Worm (Caenorhabditis elegans): Measurements from ENCODE around the gene wrt-10.

wrt-10 gene

DNA sequence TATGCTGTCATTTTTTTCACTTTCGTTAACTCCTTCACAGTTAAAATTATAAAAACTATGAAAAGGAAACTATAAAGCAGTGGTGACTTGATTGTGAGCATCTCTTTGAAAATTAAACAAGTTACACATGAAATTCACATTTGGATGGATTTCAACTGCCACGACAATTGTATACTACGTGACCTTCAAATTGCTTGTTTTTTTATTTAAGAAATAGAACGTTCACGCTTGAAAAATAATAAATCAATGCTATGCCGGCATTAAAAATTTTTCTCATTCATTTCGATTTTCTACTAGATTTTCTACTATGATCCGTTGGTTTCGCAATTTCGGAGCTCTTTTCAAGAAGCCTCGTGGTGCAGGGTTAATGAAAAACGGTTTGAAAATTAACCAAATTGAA, 8.9 kb downstream of the wrt-10 start, which contains the start of the genes ZK1290.7 and rnh-1.1:
ZK1290.7 (minus strand) TSS at position 101 of the 400 bp plus-strand sequence.
rnh-1.1 (plus strand) TSS at position 281 of the 400 bp plus-strand sequence.
- peak in 1 of 2 experiments; percentile 40 for TF ChIP-seq unc-62 (GFP tag; optimal IDR thresholded peaks at IDR 0.05 in 1 of 2)
- TF ChIP-seq unc-62 (tag; optimal IDR thresholded peaks at IDR 0.05) = no peak
- TF ChIP-seq F26F4.8 (GFP tag; conservative IDR thresholded peaks at IDR 0.05) = no peak
- no peak for TF ChIP-seq nhr-77 (tag; optimal IDR thresholded peaks at IDR 0.05)

DNA sequence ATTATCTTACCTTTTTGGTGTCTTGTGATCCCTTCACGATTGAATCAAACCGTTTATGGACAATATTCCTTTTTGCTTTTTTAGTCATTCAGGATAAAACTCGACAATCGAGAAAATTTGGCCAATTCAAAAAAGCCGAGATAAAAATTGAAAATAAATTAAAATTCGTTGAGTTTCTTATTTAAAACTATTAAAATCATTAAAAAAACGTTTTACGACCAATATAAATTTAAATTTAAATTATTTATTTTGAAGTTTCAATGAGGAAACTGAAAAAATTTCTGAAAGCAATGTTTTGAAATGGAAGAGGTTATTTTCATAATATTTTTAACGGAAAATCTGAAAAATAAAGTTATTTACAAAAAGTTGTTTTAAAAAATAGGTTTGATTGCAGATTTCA, 11.1 kb downstream of the wrt-10 start, which contains the start of gene ZK1290.15:
ZK1290.15 (plus strand) TSS at position 301 of the 400 bp plus-strand sequence.
- TF ChIP-seq ceh-20 (GFP tag; IDR thresholded peaks at IDR 0.05) (no peak), dmd-9 (GFP tag; IDR thresholded peaks at IDR 0.05) (no peak), lim-7 (GFP tag; IDR thresholded peaks at IDR 0.05) (no peak), vab-7 (GFP tag; IDR thresholded peaks at IDR 0.05) (no peak)

DNA sequence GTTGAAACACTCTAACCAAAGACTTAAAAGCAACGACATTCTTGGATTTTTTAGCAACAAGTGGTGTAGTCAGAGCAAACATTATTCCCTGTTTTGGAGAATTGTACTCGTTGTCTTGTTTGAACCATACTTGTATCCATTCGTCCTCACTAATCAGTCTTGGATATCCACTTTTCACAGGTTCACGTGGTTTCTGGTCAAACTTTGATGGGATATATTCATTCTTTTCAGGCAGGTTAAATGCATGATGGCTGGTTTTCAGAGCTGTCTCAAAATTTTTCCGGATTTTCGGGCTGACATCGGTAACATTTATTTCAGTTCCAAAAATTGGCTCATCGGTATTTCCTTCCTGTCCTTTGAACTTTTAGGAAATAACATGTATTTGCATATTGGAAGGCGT, 12.9 kb downstream of the wrt-10 start:
- TF ChIP-seq unc-39 (tag; optimal IDR thresholded peaks at IDR 0.05) (no peak), unc-62 (GFP tag; optimal IDR thresholded peaks at IDR 0.05 in 1 of 2) (peak in 1 of 2 experiments; percentile 95), unc-62 (tag; optimal IDR thresholded peaks at IDR 0.05) (no peak)

DNA sequence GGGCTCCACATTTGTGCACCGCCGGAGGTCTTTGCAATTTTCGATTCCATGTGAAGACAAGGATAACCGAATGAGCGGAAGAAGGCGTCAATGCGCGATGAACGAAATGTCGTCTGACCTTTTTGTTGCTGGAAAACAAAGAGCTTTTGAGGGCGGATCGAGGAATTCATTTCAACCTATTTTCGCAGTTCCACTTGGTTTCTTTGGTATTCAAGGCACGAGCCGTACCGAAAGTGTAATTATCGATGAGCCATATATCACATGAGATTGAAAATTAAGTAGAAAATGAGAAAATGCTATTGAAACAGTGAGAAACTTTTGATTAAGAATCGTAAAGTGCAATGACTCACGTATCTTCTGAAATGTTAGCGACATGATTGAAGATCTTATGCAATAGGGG, 15.1 kb downstream of the wrt-10 start, which contains the start of gene glb-9:
glb-9 (minus strand) TSS at position 101 of the 400 bp plus-strand sequence.
- TF ChIP-seq mxl-2 (GFP tag; conservative IDR thresholded peaks at IDR 0.05) (no peak), ceh-20 (GFP tag; IDR thresholded peaks at IDR 0.05) (no peak)

DNA sequence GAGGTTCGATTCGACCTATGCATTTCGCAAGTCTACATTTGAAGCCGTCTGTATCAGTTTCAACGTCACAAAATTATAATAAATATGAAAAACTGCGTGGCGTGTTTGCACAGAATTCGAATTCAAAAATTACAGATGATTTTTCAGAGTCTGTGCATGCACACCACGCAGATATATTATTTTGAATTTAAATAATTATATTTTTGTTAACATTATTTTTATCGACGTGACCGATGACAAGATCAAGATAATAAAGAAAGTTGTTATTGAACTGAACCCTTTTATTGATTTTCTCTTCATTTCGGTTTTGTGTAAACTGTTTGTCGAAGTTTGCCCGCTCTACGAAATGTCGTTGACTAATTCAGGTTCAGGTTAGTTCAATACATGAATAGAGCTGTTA, 29.4 kb downstream of the wrt-10 start, which contains the start of gene C28F5.1:
C28F5.1 (plus strand) TSS at position 301 of the 400 bp plus-strand sequence.
- no peak for TF ChIP-seq F26F4.8 (GFP tag; conservative IDR thresholded peaks at IDR 0.05)
- no peak for TF ChIP-seq F10B5.3 (tag; optimal IDR thresholded peaks at IDR 0.05)
- TF ChIP-seq mxl-2 (GFP tag; conservative IDR thresholded peaks at IDR 0.05) = no peak

DNA sequence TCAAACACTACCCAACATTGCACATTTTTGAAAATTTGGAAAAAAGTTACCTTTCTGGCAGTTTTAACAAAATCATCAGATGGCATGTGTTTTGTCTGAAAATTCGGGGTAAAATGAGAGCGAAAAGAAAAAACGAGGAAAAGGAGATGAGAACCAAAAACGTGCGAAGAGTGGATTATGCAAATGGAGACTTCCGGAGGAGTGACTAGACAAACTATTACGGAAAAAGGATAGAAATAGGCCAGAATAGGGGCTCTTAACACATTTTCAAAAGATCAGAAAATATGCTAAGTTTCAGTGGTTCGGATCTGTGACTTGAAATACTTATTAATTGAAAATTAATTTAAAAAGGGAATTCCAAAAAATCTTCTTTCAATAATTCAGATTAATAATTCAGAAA, 35.0 kb downstream of the wrt-10 start, which contains the start of gene srab-14:
srab-14 (minus strand) TSS at position 101 of the 400 bp plus-strand sequence.
- TF ChIP-seq ctbp-1 (GFP tag; IDR thresholded peaks at IDR 0.05) (no peak), daf-16 (GFP tag; optimal IDR thresholded peaks at IDR 0.05) (no peak), daf-16 (tag; optimal IDR thresholded peaks at IDR 0.05) (no peak), ceh-82 (tag; optimal IDR thresholded peaks at IDR 0.05) (no peak), lin-15B (tag; optimal IDR thresholded peaks at IDR 0.05) (no peak), lin-13 (GFP tag; optimal IDR thresholded peaks at IDR 0.05) (no peak), D1046.2 (GFP tag; IDR thresholded peaks at IDR 0.05) (no peak), mes-2 (tag; optimal IDR thresholded peaks at IDR 0.05; ENCODE audit: poor library complexity, severe bottlenecking) (no peak), daf-12 (tag; optimal IDR thresholded peaks at IDR 0.05) (no peak), F10B5.3 (tag; optimal IDR thresholded peaks at IDR 0.05) (no peak), dmd-8 (GFP tag; IDR thresholded peaks at IDR 0.05) (no peak)

DNA sequence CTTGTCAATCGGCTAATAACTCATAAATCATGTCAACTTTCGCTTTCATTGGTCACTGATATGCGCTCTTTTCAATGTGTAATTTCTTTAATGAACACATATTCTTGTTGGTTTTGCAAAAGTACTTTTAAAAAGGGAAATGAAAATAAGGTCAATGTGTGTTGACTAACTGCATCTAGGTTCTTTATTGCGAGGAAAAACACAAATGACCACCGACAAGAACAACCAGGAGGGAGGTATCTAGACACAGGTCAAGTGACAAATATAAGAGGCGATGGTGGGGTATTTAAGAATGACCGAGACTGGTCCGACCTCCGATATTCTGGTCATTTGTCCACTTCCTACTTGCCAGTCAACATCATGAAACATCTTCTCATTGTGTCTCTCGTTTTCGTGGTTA, 38.3 kb downstream of the wrt-10 start, which contains the start of gene spi-1:
spi-1 (plus strand) TSS at position 178 of the 400 bp plus-strand sequence.
- TF ChIP-seq nhr-76 (tag; optimal IDR thresholded peaks at IDR 0.05) (no peak), hlh-30 (tag; optimal IDR thresholded peaks at IDR 0.05; ENCODE audit: insufficient read depth) (peak; percentile 42), ces-1 (GFP tag; optimal IDR thresholded peaks at IDR 0.05) (no peak), unc-62 (GFP tag; optimal IDR thresholded peaks at IDR 0.05 in 1 of 2) (peak in 1 of 2 experiments; percentile 85), unc-62 (tag; optimal IDR thresholded peaks at IDR 0.05) (no peak)

DNA sequence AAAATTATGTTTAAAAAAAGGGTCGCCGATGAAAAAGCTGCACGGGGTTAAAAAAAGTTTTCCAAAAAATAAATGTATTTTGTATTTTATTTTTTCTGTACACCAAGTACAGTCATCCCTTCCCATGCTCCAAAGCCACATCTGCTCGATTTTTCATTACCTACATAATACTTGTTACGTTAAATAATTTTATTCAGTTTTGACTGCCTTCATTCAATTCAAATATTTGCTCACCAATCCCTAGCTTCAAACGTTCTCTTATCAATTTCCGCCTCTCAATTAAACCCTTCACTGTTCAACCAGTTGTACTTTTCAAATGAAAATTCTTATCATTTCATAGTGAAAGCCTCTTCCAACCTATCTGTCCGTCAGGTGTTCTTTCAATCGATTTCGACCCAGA, 40.2 kb downstream of the wrt-10 start, which contains the start of gene R10H1.1:
R10H1.1 (plus strand) TSS at position 301 of the 400 bp plus-strand sequence.
- peak; percentile 63 for TF ChIP-seq pqm-1 (tag; optimal IDR thresholded peaks at IDR 0.05)
- TF ChIP-seq lin-13 (GFP tag; optimal IDR thresholded peaks at IDR 0.05) = no peak
- no peak for TF ChIP-seq nhr-10 (tag; optimal IDR thresholded peaks at IDR 0.05)
- no peak for TF ChIP-seq set-16 (GFP tag; IDR thresholded peaks at IDR 0.05)
- TF ChIP-seq Y75B8A.6 (GFP tag; IDR thresholded peaks at IDR 0.05) = no peak
- no peak for TF ChIP-seq zag-1 (tag; optimal IDR thresholded peaks at IDR 0.05)
- no peak for TF ChIP-seq unc-62 (GFP tag; optimal IDR thresholded peaks at IDR 0.05 in 1 of 2)
- TF ChIP-seq unc-62 (tag; optimal IDR thresholded peaks at IDR 0.05) = no peak
- TF ChIP-seq hmg-1.1 (GFP tag; IDR thresholded peaks at IDR 0.05) = no peak
- TF ChIP-seq nhr-41 (GFP tag; IDR thresholded peaks at IDR 0.05) = no peak
- peak; percentile 42 for TF ChIP-seq nhr-28 (tag; optimal IDR thresholded peaks at IDR 0.05)
- TF ChIP-seq F49E8.2 (tag; optimal IDR thresholded peaks at IDR 0.05; ENCODE audit: borderline replicate concordance) = no peak
- no peak for TF ChIP-seq nhr-48 (tag; optimal IDR thresholded peaks at IDR 0.05)
- no peak for TF ChIP-seq R02D3.7 (tag; optimal IDR thresholded peaks at IDR 0.05)
- TF ChIP-seq ceh-44 (GFP tag; IDR thresholded peaks at IDR 0.05) = no peak
- TF ChIP-seq mep-1 (tag; optimal IDR thresholded peaks at IDR 0.05) = no peak
- no peak for TF ChIP-seq tra-1 (GFP tag; IDR thresholded peaks at IDR 0.05)
